Worm (Caenorhabditis elegans) whole organism, early embryonic: Measurements from ENCODE around the gene F26F2.10.

Experiments
- B0310.2 ChIP-seq: sonication (generic microtip); optimal IDR thresholded peaks from 2 replicates; lab custom pipeline; 2016; ENCODE audit warnings: mild to moderate bottlenecking, missing genetic modification characterization, missing compliant biosample characterization
- ama-1 ChIP-seq: fragments of 150-350 bp; optimal IDR thresholded peaks from 2 replicates; lab custom pipeline; 2014
- ets-7 ChIP-seq: sonication (generic microtip); optimal IDR thresholded peaks from 2 replicates; lab custom pipeline; 2016; ENCODE audit warnings: missing genotype, missing genetic modification characterization, missing compliant biosample characterization
- hmbx-1 ChIP-seq: sonication (generic microtip); optimal IDR thresholded peaks from 2 replicates; lab custom pipeline; 2016; ENCODE audit warnings: mild to moderate bottlenecking, missing genetic modification characterization, missing compliant biosample characterization
- scrt-1 ChIP-seq: fragments of 200-800 bp; sonication (Bioruptor generic); IDR thresholded peaks from 2 replicates; pipeline ENCODE4 v1.3.6; 2022; ENCODE audit warnings: missing genetic modification characterization, missing compliant biosample characterization
- tbx-37 ChIP-seq: fragments of 200-800 bp; sonication (Bioruptor generic); conservative IDR thresholded peaks from 2 replicates; pipeline ENCODE4 v1.3.6; 2022; ENCODE audit warnings: missing genetic modification reagents, missing genetic modification characterization, missing compliant biosample characterization

ce11 chrV:20606617-20607016, 12.0 kb upstream of the F26F2.10 start, which contains the start of gene F46B3.23:
- TF ChIP-seq hmbx-1 (tag; lab: Kevin White, UChicago) (no peak), ama-1 (lab: Kevin White, UChicago) (no peak), scrt-1 (GFP tag; lab: Robert Waterston, UW) (no peak), tbx-37 (GFP tag; lab: Robert Waterston, UW) (no peak), ets-7 (tag; lab: Kevin White, UChicago) (no peak), B0310.2 (tag; lab: Kevin White, UChicago) (no peak)
